Fruit fly (Drosophila melanogaster): ENCODE data around the gene mRpL36.
A peak's percentile ranks its signal among the peaks of the same experiment; 100 is the strongest.

mRpL36 gene

DNA sequence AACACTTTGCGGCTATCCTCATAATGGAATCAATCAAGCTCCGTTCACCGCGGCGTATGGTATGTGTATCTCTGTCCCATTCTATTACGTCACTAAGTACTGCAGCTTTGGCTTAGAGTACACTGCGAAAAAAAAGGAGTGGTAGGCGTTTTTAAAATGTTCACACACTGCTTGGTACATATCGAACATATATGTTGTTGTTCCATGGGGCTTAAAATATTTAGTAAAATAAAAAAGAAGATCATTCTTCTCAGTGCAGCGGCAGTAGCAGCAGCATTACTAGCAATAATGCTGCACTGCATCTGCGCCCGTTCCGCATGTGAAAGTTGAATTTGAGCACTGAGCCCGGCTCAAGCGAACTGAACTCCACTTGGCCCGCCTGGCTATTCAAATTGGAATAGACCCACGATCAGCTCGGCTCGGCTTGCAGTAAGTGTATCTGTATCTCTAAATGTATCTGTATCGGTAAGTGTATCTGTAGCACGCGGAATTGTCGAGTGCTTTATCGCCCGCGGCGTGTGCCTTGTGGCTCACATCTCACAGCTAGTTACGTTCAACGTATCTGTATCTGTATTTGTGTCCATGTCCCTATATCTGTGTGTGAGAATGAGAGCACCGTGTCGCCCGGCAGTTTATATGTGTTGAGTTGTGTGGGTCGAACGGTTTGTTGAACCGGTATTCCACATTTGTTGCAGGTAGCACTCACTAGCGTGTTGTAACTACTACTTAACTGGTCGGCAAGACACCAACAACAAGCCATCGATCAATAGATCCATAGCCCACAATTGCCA lies 28.5 kb upstream of the mRpL36 start (continued):
- TF ChIP-seq tin (GFP tag; optimal IDR thresholded peaks at IDR 0.05) (peak; percentile 58), CG10959 (GFP tag; IDR thresholded peaks at IDR 0.05) (no peak), CG1792 (GFP tag; optimal IDR thresholded peaks at IDR 0.05) (no peak), CG11696 (GFP tag; IDR thresholded peaks at IDR 0.05) (no peak), repo (GFP tag; optimal IDR thresholded peaks at IDR 0.05) (no peak), CG32532 (GFP tag; IDR thresholded peaks at IDR 0.05) (no peak), amos (GFP tag; IDR thresholded peaks at IDR 0.05; ENCODE audit: partially characterized antibody) (no peak), CG14050 (GFP tag; IDR thresholded peaks at IDR 0.05) (peak; percentile 57), dysf (GFP tag; IDR thresholded peaks at IDR 0.05) (peak; percentile 67), NK7.1 (GFP tag; optimal IDR thresholded peaks at IDR 0.05) (no peak), MTF-1 (GFP tag; optimal IDR thresholded peaks at IDR 0.05; ENCODE audit: borderline replicate concordance) (no peak), BEAF-32 (GFP tag; optimal IDR thresholded peaks at IDR 0.05) (no peak), tio (GFP tag; optimal IDR thresholded peaks at IDR 0.05) (peak; percentile 62), Trl (optimal IDR thresholded peaks at IDR 0.05) (no peak), Trl (GFP tag; optimal IDR thresholded peaks at IDR 0.05) (no peak), CG30020 (tag; optimal IDR thresholded peaks at IDR 0.05) (no peak), CG15514 (GFP tag; optimal IDR thresholded peaks at IDR 0.05) (peak; percentile 29), HLH54F (GFP tag; optimal IDR thresholded peaks at IDR 0.05) (no peak), Dek (tag; optimal IDR thresholded peaks at IDR 0.05) (no peak), tap (tag; optimal IDR thresholded peaks at IDR 0.05) (peak; percentile 61), D19A (tag; optimal IDR thresholded peaks at IDR 0.05) (peak; percentile 61), Eip74EF (GFP tag; optimal IDR thresholded peaks at IDR 0.05) (peak in 1 of 2 experiments; percentile 40), Vsx1 (GFP tag; optimal IDR thresholded peaks at IDR 0.05) (no peak), CG7786 (GFP tag; optimal IDR thresholded peaks at IDR 0.05) (no peak), Gsc (GFP tag; IDR thresholded peaks at IDR 0.05) (peak; percentile 46; the same call in 1 of the 2 replicates), E2f1 (GFP tag; IDR thresholded peaks at IDR 0.05) (no peak), CrebB (tag; optimal IDR thresholded peaks at IDR 0.05) (no peak), CG6813 (GFP tag; optimal IDR thresholded peaks at IDR 0.05) (peak; percentile 41), hb (GFP tag; IDR thresholded peaks at IDR 0.05; ENCODE audit: partially characterized antibody) (no peak), Mad (GFP tag; optimal IDR thresholded peaks at IDR 0.05) (peak; percentile 42), D (optimal IDR thresholded peaks at IDR 0.05) (no peak), D (GFP tag; optimal IDR thresholded peaks at IDR 0.05) (peak; percentile 30), mld (GFP tag; IDR thresholded peaks at IDR 0.05; ENCODE audit: partially characterized antibody) (no peak), CG4820 (GFP tag; optimal IDR thresholded peaks at IDR 0.05) (peak; percentile 56), CG10274 (GFP tag; optimal IDR thresholded peaks at IDR 0.05) (peak; percentile 31), CG17359 (tag; optimal IDR thresholded peaks at IDR 0.05) (peak; percentile 82), gcm2 (GFP tag; optimal IDR thresholded peaks at IDR 0.05) (no peak), CG30431 (GFP tag; optimal IDR thresholded peaks at IDR 0.05) (no peak), sob (GFP tag; IDR thresholded peaks at IDR 0.05) (peak; percentile 46; the same call in 1 of the 2 replicates), ash1 (GFP tag; optimal IDR thresholded peaks at IDR 0.05) (no peak), Hr39 (optimal IDR thresholded peaks at IDR 0.05) (no peak), CG15073 (GFP tag; optimal IDR thresholded peaks at IDR 0.05) (no peak), Adf1 (GFP tag; IDR thresholded peaks at IDR 0.05) (no peak), jigr1 (GFP tag; IDR thresholded peaks at IDR 0.05) (no peak), Hmx (GFP tag; optimal IDR thresholded peaks at IDR 0.05) (no peak), Lpt (GFP tag; optimal IDR thresholded peaks at IDR 0.05) (no peak), Doc3 (GFP tag; IDR thresholded peaks at IDR 0.05; ENCODE audit: partially characterized antibody) (no peak), CG15479 (GFP tag; optimal IDR thresholded peaks at IDR 0.05) (no peak), CG12236 (GFP tag; optimal IDR thresholded peaks at IDR 0.05) (peak; percentile 28), CG11723 (GFP tag; optimal IDR thresholded peaks at IDR 0.05) (peak; percentile 47)

Data from whole organism, embryonic.